Fruit fly (Drosophila melanogaster): ENCODE data around the gene CG18178.

CG18178 gene

dm6 chr3L:9704162-9704748, 14.7 kb downstream of the CG18178 start, which contains the start of gene CG16711 (continued):
- TF ChIP-seq HmgD (GFP tag; optimal IDR thresholded peaks at IDR 0.05) = no peak
- TF ChIP-seq B-H2 (GFP tag; optimal IDR thresholded peaks at IDR 0.05) = no peak
- TF ChIP-seq corto (GFP tag; optimal IDR thresholded peaks at IDR 0.05) = no peak
- no peak for TF ChIP-seq CG9817 (tag; optimal IDR thresholded peaks at IDR 0.05)
- TF ChIP-seq sd (tag; optimal IDR thresholded peaks at IDR 0.05) = no peak
- no peak for TF ChIP-seq Hmx (GFP tag; optimal IDR thresholded peaks at IDR 0.05)
- no peak for TF ChIP-seq CG11093 (GFP tag; IDR thresholded peaks at IDR 0.05)
- no peak for TF ChIP-seq Hr3 (GFP tag; optimal IDR thresholded peaks at IDR 0.05)
- no peak for TF ChIP-seq tgo (GFP tag; IDR thresholded peaks at IDR 0.05)
- TF ChIP-seq gcm2 (GFP tag; optimal IDR thresholded peaks at IDR 0.05) = no peak
- TF ChIP-seq CG7271 (tag; optimal IDR thresholded peaks at IDR 0.05) = no peak
- no peak for TF ChIP-seq CG6654 (GFP tag; optimal IDR thresholded peaks at IDR 0.05)
- no peak for TF ChIP-seq GATAe (GFP tag; conservative IDR thresholded peaks at IDR 0.05)
- no peak for TF ChIP-seq CG9437 (GFP tag; optimal IDR thresholded peaks at IDR 0.05)
- no peak for TF ChIP-seq Oli (tag; optimal IDR thresholded peaks at IDR 0.05)
- TF ChIP-seq Bteb2 (GFP tag; optimal IDR thresholded peaks at IDR 0.05) = no peak
- peak; percentile 63 for TF ChIP-seq Dp (GFP tag; optimal IDR thresholded peaks at IDR 0.05)
- TF ChIP-seq CG4730 (GFP tag; IDR thresholded peaks at IDR 0.05) = no peak
- TF ChIP-seq h (optimal IDR thresholded peaks at IDR 0.05) = no peak
- no peak for TF ChIP-seq zf30C (GFP tag; optimal IDR thresholded peaks at IDR 0.05)
- no peak for TF ChIP-seq CG7745 (tag; optimal IDR thresholded peaks at IDR 0.05)
- TF ChIP-seq CG11723 (GFP tag; optimal IDR thresholded peaks at IDR 0.05) = no peak
- TF ChIP-seq CG17186 (GFP tag; optimal IDR thresholded peaks at IDR 0.05) = no peak
- no peak for TF ChIP-seq ttk (GFP tag; IDR thresholded peaks at IDR 0.05)
- no peak for TF ChIP-seq oc (tag; optimal IDR thresholded peaks at IDR 0.05)
- TF ChIP-seq odd (GFP tag; optimal IDR thresholded peaks at IDR 0.05) = no peak
- TF ChIP-seq Poxn (GFP tag; IDR thresholded peaks at IDR 0.05) = no peak
- no peak for TF ChIP-seq usp (GFP tag; optimal IDR thresholded peaks at IDR 0.05)
- peak; percentile 65 for TF ChIP-seq CG2129 (GFP tag; IDR thresholded peaks at IDR 0.05; ENCODE audit: partially characterized antibody)
- no peak for TF ChIP-seq stc (GFP tag; IDR thresholded peaks at IDR 0.05)
- no peak for TF ChIP-seq PHDP (tag; optimal IDR thresholded peaks at IDR 0.05)
- TF ChIP-seq Dad (GFP tag; optimal IDR thresholded peaks at IDR 0.05) = no peak
- TF ChIP-seq Hr51 (GFP tag; optimal IDR thresholded peaks at IDR 0.05) = no peak
- peak; percentile 79 for TF ChIP-seq crol (GFP tag; IDR thresholded peaks at IDR 0.05)
- no peak for TF ChIP-seq cwo (GFP tag; optimal IDR thresholded peaks at IDR 0.05)
- TF ChIP-seq fd3F (GFP tag; optimal IDR thresholded peaks at IDR 0.05) = no peak
- no peak for TF ChIP-seq Rx (GFP tag; IDR thresholded peaks at IDR 0.05)
- TF ChIP-seq ERR (GFP tag; optimal IDR thresholded peaks at IDR 0.05) = no peak
- TF ChIP-seq CG3407 (GFP tag; optimal IDR thresholded peaks at IDR 0.05) = no peak
- peak; percentile 92 for TF ChIP-seq Dref (GFP tag; IDR thresholded peaks at IDR 0.05)
- peak; percentile 96 for TF ChIP-seq unc-4 (GFP tag; IDR thresholded peaks at IDR 0.05; ENCODE audit: partially characterized antibody)
- no peak for TF ChIP-seq ham (GFP tag; IDR thresholded peaks at IDR 0.05)
- TF ChIP-seq CG18262 (tag; optimal IDR thresholded peaks at IDR 0.05) = no peak
- no peak for TF ChIP-seq CG33213 (GFP tag; optimal IDR thresholded peaks at IDR 0.05)
- TF ChIP-seq CG32772 (GFP tag; IDR thresholded peaks at IDR 0.05) = no peak
- TF ChIP-seq CG5180 (GFP tag; optimal IDR thresholded peaks at IDR 0.05) = no peak
- TF ChIP-seq nerfin-2 (GFP tag; IDR thresholded peaks at IDR 0.05; ENCODE audit: partially characterized antibody) = peak; percentile 95
- no peak for TF ChIP-seq ara (GFP tag; IDR thresholded peaks at IDR 0.05)
- TF ChIP-seq bigmax (GFP tag; optimal IDR thresholded peaks at IDR 0.05) = no peak
- no peak for TF ChIP-seq CG12236 (GFP tag; optimal IDR thresholded peaks at IDR 0.05)
- TF ChIP-seq hth (optimal IDR thresholded peaks at IDR 0.05) = no peak
- TF ChIP-seq psq (GFP tag; optimal IDR thresholded peaks at IDR 0.05) = no peak

Measured in whole organism, embryonic.